Worm (Caenorhabditis elegans) whole organism, L3 larva: Measurements from ENCODE around the gene cyp-35A5.

Experiments used
- ceh-9 ChIP-seq: sonication (generic microtip); optimal IDR thresholded peaks from 2 replicates; lab custom pipeline; 2018; ENCODE audit warnings: missing biosample characterization, missing genetic modification characterization
- egl-27 ChIP-seq: sonication (generic microtip); optimal IDR thresholded peaks from 4 replicates; lab custom pipeline; 2017; ENCODE audit warnings: missing biosample characterization, missing genetic modification reagents, missing genetic modification characterization
- eor-1 ChIP-seq, 2 experiments: fragments of 150-350 bp; optimal IDR thresholded peaks; 2 replicates each; lab custom pipeline; 2014 to 2018; ENCODE audit warnings: missing biosample characterization in 2 of 2, missing genetic modification characterization in 2 of 2
- fkh-10 ChIP-seq: sonication (generic microtip); optimal IDR thresholded peaks from 2 replicates; lab custom pipeline; 2017; ENCODE audit warnings: missing biosample characterization, missing genetic modification reagents, missing genetic modification characterization
- lin-15B ChIP-seq: fragments of 150-350 bp; optimal IDR thresholded peaks from 2 replicates; lab custom pipeline; 2014; ENCODE audit warnings: missing biosample characterization, missing genetic modification characterization
- nhr-11 ChIP-seq: fragments of 150-350 bp; optimal IDR thresholded peaks from 2 replicates; lab custom pipeline; 2014; ENCODE audit warnings: missing biosample characterization, missing genetic modification characterization
- nhr-237 ChIP-seq: fragments of 150-350 bp; optimal IDR thresholded peaks from 2 replicates; lab custom pipeline; 2014; ENCODE audit warnings: missing biosample characterization, missing genetic modification characterization
- pha-4 ChIP-seq: fragments of 150-350 bp; optimal IDR thresholded peaks from 2 replicates; lab custom pipeline; 2014; ENCODE audit warnings: missing biosample characterization, missing genetic modification reagents, missing genetic modification characterization
- unc-39 ChIP-seq: sonication (generic microtip); optimal IDR thresholded peaks from 4 replicates; lab custom pipeline; 2017; ENCODE audit warnings: missing biosample characterization, missing genetic modification characterization
- unc-62 ChIP-seq: fragments of 150-350 bp; sonication (generic microtip); optimal IDR thresholded peaks from 4 replicates; lab custom pipeline; 2014; ENCODE audit warnings: missing biosample characterization, missing genetic modification reagents, missing genetic modification characterization

DNA sequence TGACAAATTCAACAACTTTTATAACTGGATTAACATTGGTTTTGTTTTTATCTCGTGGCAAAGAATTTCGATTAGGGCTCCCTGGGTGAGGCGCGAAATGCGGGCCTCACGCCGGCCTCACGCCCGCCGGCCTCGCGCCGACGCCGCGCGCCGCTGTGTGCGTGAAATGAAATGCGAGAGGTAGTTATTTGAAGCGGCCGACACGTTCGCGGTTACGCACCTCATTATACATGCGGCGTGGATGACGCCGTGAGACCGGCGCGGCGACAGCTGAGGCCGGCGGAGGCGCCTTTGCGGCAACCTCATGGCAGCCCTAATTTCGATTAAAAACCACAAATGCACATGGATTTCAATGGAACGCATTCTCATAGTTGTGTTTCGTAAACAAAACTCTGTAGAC is 8.6 kb upstream of the cyp-35A5 start:
- TF ChIP-seq fkh-10 (no peak), eor-1 (tag; optimal IDR thresholded peaks at IDR 0.05; lab: Kevin White, UChicago) (no peak), egl-27 (tag; lab: Kevin White, UChicago) (no peak), unc-62 (GFP tag; lab: Kevin White, UChicago) (no peak), pha-4 (tag; lab: Kevin White, UChicago) (no peak), ceh-9 (tag; lab: Kevin White, UChicago) (no peak), nhr-11 (tag; lab: Kevin White, UChicago) (no peak), nhr-237 (tag; lab: Kevin White, UChicago) (no peak), lin-15B (tag; lab: Kevin White, UChicago) (no peak), unc-39 (tag; lab: Kevin White, UChicago) (no peak)
